Worm (Caenorhabditis elegans): ENCODE results near the gene snx-1.

DNA sequence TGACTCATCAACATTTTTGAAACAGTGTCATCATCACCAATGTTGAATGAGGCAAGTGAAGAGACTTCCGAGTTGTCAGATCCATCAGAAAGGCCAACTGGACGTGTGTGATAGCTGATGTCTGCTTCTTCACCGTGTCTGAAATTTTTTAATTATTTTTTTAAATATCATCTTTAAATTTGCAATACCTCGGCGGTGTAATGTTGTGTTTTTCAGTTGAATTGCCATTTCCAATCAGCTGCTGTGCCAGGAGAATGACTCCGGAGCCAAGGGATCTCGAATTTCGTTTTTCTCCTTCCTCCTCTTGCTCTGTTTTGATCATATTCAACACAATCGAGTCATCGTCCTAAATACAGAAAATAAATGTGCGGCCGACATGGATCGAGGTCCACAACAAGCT, 43.8 kb upstream of the snx-1 start:
- no peak for TF ChIP-seq med-1 (GFP tag; optimal IDR thresholded peaks at IDR 0.05; ENCODE audit: insufficient read depth)
- no peak for TF ChIP-seq flt-1 (GFP tag; IDR thresholded peaks at IDR 0.05)
- TF ChIP-seq cog-1 (tag; optimal IDR thresholded peaks at IDR 0.05): no peak
- TF ChIP-seq T22C8.4 (GFP tag; IDR thresholded peaks at IDR 0.05): no peak
- no peak for TF ChIP-seq tab-1 (GFP tag; IDR thresholded peaks at IDR 0.05)
- no peak for TF ChIP-seq ztf-29 (GFP tag; IDR thresholded peaks at IDR 0.05)
